Worm (Caenorhabditis elegans) whole organism, young adult: Measurements from ENCODE around the gene ham-2.

Experiments used
- D2030.7 ChIP-seq: fragments of 200-800 bp; sonication (Bioruptor generic); IDR thresholded peaks from 2 replicates; pipeline ENCODE4 v1.3.6; 2022; ENCODE audit warnings: missing genetic modification reagents, missing genetic modification characterization, missing compliant biosample characterization
- Y53F4B.3 ChIP-seq: fragments of 200-800 bp; sonication (Bioruptor generic); IDR thresholded peaks from 2 replicates; pipeline ENCODE4 v1.3.6; 2022; ENCODE audit warnings: missing genetic modification reagents, missing genetic modification characterization, missing compliant biosample characterization
- ama-1 ChIP-seq, 3 experiments: fragments of 150-350 bp in 1 of 3; sonication (generic microtip) in 2 of 3; optimal IDR thresholded peaks; 2 replicates each; lab custom pipeline; 2014 to 2018; ENCODE audit warnings: missing biosample characterization in 2 of 3, missing genetic modification characterization in 2 of 3, missing genetic modification reagents in 2 of 3
- hlh-26 ChIP-seq: fragments of 200-800 bp; sonication (Bioruptor generic); conservative IDR thresholded peaks from 2 replicates; pipeline ENCODE4 v1.3.6; 2022; ENCODE audit warnings: missing genetic modification reagents, missing genetic modification characterization, missing compliant biosample characterization
- hsf-1 ChIP-seq: fragments of 200-800 bp; sonication (Bioruptor generic); IDR thresholded peaks from 2 replicates; pipeline ENCODE4 v1.3.6; 2022; ENCODE audit warnings: missing genetic modification reagents, missing genetic modification characterization, missing compliant biosample characterization
- rcor-1 ChIP-seq: fragments of 200-800 bp; sonication (Bioruptor generic); IDR thresholded peaks from 2 replicates; pipeline ENCODE4 v1.3.6; 2022; ENCODE audit warnings: missing genetic modification reagents, missing genetic modification characterization, missing compliant biosample characterization

ce11 chrX:4607300-4607699, 52.8 kb downstream of the ham-2 start:
- TF ChIP-seq ama-1 (optimal IDR thresholded peaks at IDR 0.05; lab: Kevin White, UChicago) = no peak
- TF ChIP-seq ama-1 (GFP tag; optimal IDR thresholded peaks at IDR 0.05; lab: Kevin White, UChicago) = no peak
- TF ChIP-seq Y53F4B.3 = no peak
- TF ChIP-seq rcor-1 (GFP tag; lab: Robert Waterston, UW) = no peak
- TF ChIP-seq D2030.7 = no peak
- no peak for TF ChIP-seq hsf-1 (GFP tag; lab: Robert Waterston, UW)
- no peak for TF ChIP-seq hlh-26 (GFP tag; lab: Robert Waterston, UW)
